Fruit fly (Drosophila melanogaster) whole organism, embryonic: ENCODE results near the gene Cp16.

Source experiments
- Adf1 ChIP-seq: fragments of 200-800 bp; sonication (Bioruptor generic); IDR thresholded peaks from 2 replicates; pipeline ENCODE4 v1.3.6; 2022; ENCODE audit warnings: missing biosample characterization, missing genetic modification characterization
- BEAF-32 ChIP-seq: fragments of 200-800 bp; sonication (Bioruptor generic); optimal IDR thresholded peaks from 3 replicates; lab custom pipeline; 2017; ENCODE audit warnings: missing biosample characterization, missing genetic modification characterization, mild to moderate bottlenecking, moderate library complexity, missing genetic modification reagents
- CG10543 ChIP-seq: fragments of 200-800 bp; sonication (Bioruptor generic); optimal IDR thresholded peaks from 3 replicates; lab custom pipeline; 2017; ENCODE audit warnings: missing biosample characterization, mild to moderate bottlenecking, missing genetic modification characterization, moderate library complexity
- CG10565 ChIP-seq: fragments of 200-800 bp; sonication (Bioruptor generic); optimal IDR thresholded peaks from 3 replicates; lab custom pipeline; 2016; ENCODE audit warnings: missing biosample characterization, mild to moderate bottlenecking, missing genetic modification characterization
- CG10959 ChIP-seq: fragments of 200-800 bp; sonication (Bioruptor generic); IDR thresholded peaks from 2 replicates; pipeline ENCODE4 v1.3.6; 2022; ENCODE audit warnings: missing biosample characterization, missing genetic modification characterization
- CG11247 ChIP-seq: fragments of 200-800 bp; sonication (Bioruptor generic); IDR thresholded peaks from 2 replicates; pipeline ENCODE4 v1.3.6; 2022; ENCODE audit warnings: missing biosample characterization, missing genetic modification characterization
- CG11456 ChIP-seq: fragments of 200-800 bp; sonication (Bioruptor generic); IDR thresholded peaks from 3 replicates; pipeline ENCODE4 v1.3.6; 2022; ENCODE audit warnings: missing biosample characterization, missing genetic modification characterization
- CG11723 ChIP-seq: fragments of 200-800 bp; sonication (Bioruptor generic); optimal IDR thresholded peaks from 2 replicates; lab custom pipeline; 2017; ENCODE audit warnings: missing biosample characterization, mild to moderate bottlenecking, missing genetic modification characterization
- CG12769 ChIP-seq: fragments of 200-800 bp; sonication (Bioruptor generic); optimal IDR thresholded peaks from 2 replicates; lab custom pipeline; 2019; ENCODE audit warnings: missing biosample characterization, mild to moderate bottlenecking, missing genetic modification characterization, moderate library complexity
- CG1603 ChIP-seq: fragments of 200-800 bp; sonication (Bioruptor generic); optimal IDR thresholded peaks from 2 replicates; lab custom pipeline; 2019; ENCODE audit warnings: missing biosample characterization, mild to moderate bottlenecking, missing genetic modification characterization, moderate library complexity
- CG17186 ChIP-seq: fragments of 200-800 bp; sonication (Bioruptor generic); optimal IDR thresholded peaks from 3 replicates; lab custom pipeline; 2017; ENCODE audit warnings: missing biosample characterization, missing genetic modification reagents, missing genetic modification characterization
- CG2120 ChIP-seq: fragments of 200-800 bp; sonication (Bioruptor generic); optimal IDR thresholded peaks from 3 replicates; lab custom pipeline; 2016; ENCODE audit warnings: missing biosample characterization, missing genetic modification characterization
- CG34224 ChIP-seq: fragments of 200-800 bp; sonication (Bioruptor generic); IDR thresholded peaks from 3 replicates; pipeline ENCODE4 v1.3.6; 2022; ENCODE audit warnings: missing biosample characterization, missing genetic modification characterization; ENCODE audit not compliant: partially characterized antibody
- CG3726 ChIP-seq: fragments of 200-800 bp; sonication (Bioruptor generic); IDR thresholded peaks from 3 replicates; pipeline ENCODE4, ENCODE4 v1.3.6; 2022; ENCODE audit warnings: missing biosample characterization, missing genetic modification characterization
- CG4424 ChIP-seq: fragments of 200-800 bp; sonication (Bioruptor generic); optimal IDR thresholded peaks from 3 replicates; lab custom pipeline; 2016; ENCODE audit warnings: missing biosample characterization, missing genetic modification characterization
- CG6854 ChIP-seq: fragments of 200-800 bp; sonication (Bioruptor generic); optimal IDR thresholded peaks from 3 replicates; lab custom pipeline; 2017; ENCODE audit warnings: missing biosample characterization, mild to moderate bottlenecking, missing genetic modification characterization
- CG7745 ChIP-seq: fragments of 200-800 bp; sonication (Bioruptor generic); optimal IDR thresholded peaks from 2 replicates; lab custom pipeline; 2018; ENCODE audit warnings: missing biosample characterization, mild to moderate bottlenecking, missing genetic modification characterization, moderate library complexity
- CG8089 ChIP-seq: fragments of 200-800 bp; sonication (Bioruptor generic); optimal IDR thresholded peaks from 3 replicates; lab custom pipeline; 2016; ENCODE audit warnings: missing biosample characterization, missing genetic modification characterization
- CG8944 ChIP-seq: fragments of 200-800 bp; sonication (Bioruptor generic); optimal IDR thresholded peaks from 3 replicates; lab custom pipeline; 2016; ENCODE audit warnings: missing biosample characterization, missing genetic modification characterization
- CrebB ChIP-seq: fragments of 200-800 bp; sonication (Bioruptor generic); optimal IDR thresholded peaks from 3 replicates; lab custom pipeline; 2018; ENCODE audit warnings: missing biosample characterization, mild to moderate bottlenecking, missing genetic modification characterization
- Dad ChIP-seq: fragments of 200-800 bp; sonication (Bioruptor generic); optimal IDR thresholded peaks from 3 replicates; lab custom pipeline; 2016; ENCODE audit warnings: missing biosample characterization, missing genetic modification characterization
- Ets97D ChIP-seq: fragments of 200-800 bp; sonication (Bioruptor generic); optimal IDR thresholded peaks from 3 replicates; lab custom pipeline; 2016; ENCODE audit warnings: missing biosample characterization, missing genetic modification characterization
- Gug ChIP-seq: fragments of 200-800 bp; sonication (Bioruptor generic); IDR thresholded peaks from 4 replicates; pipeline ENCODE4 v1.3.6; 2022; ENCODE audit warnings: missing biosample characterization, missing genetic modification characterization
- HLH4C ChIP-seq: fragments of 200-800 bp; sonication (Bioruptor generic); IDR thresholded peaks from 3 replicates; pipeline ENCODE4 v1.3.6; 2022; ENCODE audit warnings: missing biosample characterization, missing genetic modification characterization; ENCODE audit not compliant: partially characterized antibody
- Jarid2 ChIP-seq: fragments of 200-800 bp; sonication (Bioruptor generic); optimal IDR thresholded peaks from 3 replicates; lab custom pipeline; 2017; ENCODE audit warnings: mild to moderate bottlenecking, missing biosample characterization, missing genetic modification reagents, missing genetic modification characterization
- Kr ChIP-seq: fragments of 200-800 bp; sonication (Bioruptor generic); optimal IDR thresholded peaks from 2 replicates; lab custom pipeline; 2017; ENCODE audit warnings: missing biosample characterization, mild to moderate bottlenecking, missing genetic modification characterization
- Max ChIP-seq: fragments of 200-800 bp; sonication (Bioruptor generic); optimal IDR thresholded peaks from 2 replicates; lab custom pipeline; 2016; ENCODE audit warnings: missing biosample characterization, mild to moderate bottlenecking, missing genetic modification characterization
- Meics ChIP-seq: fragments of 200-800 bp; sonication (Bioruptor generic); optimal IDR thresholded peaks from 2 replicates; lab custom pipeline; 2017; ENCODE audit warnings: missing biosample characterization, mild to moderate bottlenecking, missing genetic modification characterization
- Neu2 ChIP-seq: fragments of 200-800 bp; sonication (Bioruptor generic); optimal IDR thresholded peaks from 3 replicates; lab custom pipeline; 2016; ENCODE audit warnings: missing biosample characterization, missing genetic modification characterization, borderline replicate concordance
- Optix ChIP-seq: fragments of 200-800 bp; sonication (Bioruptor generic); IDR thresholded peaks from 3 replicates; pipeline ENCODE4 v1.3.6; 2022; ENCODE audit warnings: missing biosample characterization, missing genetic modification characterization
- Pdp1 ChIP-seq, 2 experiments: fragments of 200-800 bp; sonication (Bioruptor generic); optimal IDR thresholded peaks; 3 replicates each; lab custom pipeline; 2016; ENCODE audit warnings: missing biosample characterization in 2 of 2, missing genetic modification characterization in 2 of 2, mild to moderate bottlenecking in 1 of 2, moderate library complexity in 1 of 2
- YL-1 ChIP-seq: fragments of 200-800 bp; sonication (Bioruptor generic); optimal IDR thresholded peaks from 3 replicates; lab custom pipeline; 2017; ENCODE audit warnings: missing biosample characterization, mild to moderate bottlenecking, missing genetic modification characterization
- aop ChIP-seq: fragments of 200-800 bp; sonication (Bioruptor generic); IDR thresholded peaks from 2 replicates; pipeline ENCODE4 v1.3.6; 2022; ENCODE audit warnings: missing biosample characterization, missing genetic modification characterization
- bigmax ChIP-seq: fragments of 200-800 bp; sonication (Bioruptor generic); optimal IDR thresholded peaks from 2 replicates; lab custom pipeline; 2018; ENCODE audit warnings: missing biosample characterization, mild to moderate bottlenecking, missing genetic modification characterization
- chif ChIP-seq, 2 experiments: fragments of 200-800 bp; sonication (Bioruptor generic); optimal IDR thresholded peaks; 3 replicates each; lab custom pipeline; 2016; ENCODE audit warnings: missing biosample characterization in 2 of 2, missing genetic modification characterization in 2 of 2
- ewg ChIP-seq: fragments of 200-800 bp; sonication (Bioruptor generic); optimal IDR thresholded peaks from 3 replicates; lab custom pipeline; 2017; ENCODE audit warnings: mild to moderate bottlenecking, missing biosample characterization, missing genetic modification reagents, missing genetic modification characterization
- grn ChIP-seq: fragments of 200-800 bp; sonication (Bioruptor generic); optimal IDR thresholded peaks from 3 replicates; lab custom pipeline; 2017; ENCODE audit warnings: missing biosample characterization, missing genetic modification characterization
- gt ChIP-seq: fragments of 200-800 bp; sonication (Bioruptor generic); IDR thresholded peaks from 2 replicates; pipeline ENCODE4 v1.3.6; 2022; ENCODE audit warnings: missing biosample characterization, missing genetic modification characterization
- hb ChIP-seq: fragments of 200-800 bp; sonication (Bioruptor generic); IDR thresholded peaks from 3 replicates; pipeline ENCODE4 v1.3.6; 2022; ENCODE audit warnings: missing biosample characterization, missing genetic modification characterization; ENCODE audit not compliant: partially characterized antibody
- org-1 ChIP-seq: fragments of 200-800 bp; sonication (Bioruptor generic); optimal IDR thresholded peaks from 2 replicates; lab custom pipeline; 2017; ENCODE audit warnings: missing biosample characterization, missing genetic modification characterization
- otp ChIP-seq: fragments of 200-800 bp; sonication (Bioruptor generic); IDR thresholded peaks from 3 replicates; pipeline ENCODE4, ENCODE4 v1.3.6; 2022; ENCODE audit warnings: missing biosample characterization, missing genetic modification characterization
- sc ChIP-seq, 3 experiments: fragments of >200 bp in 2 of 3; fragments of 200-800 bp in 1 of 3; sonication (Bioruptor generic) in 1 of 3; optimal IDR thresholded peaks; 2 replicates in 2 of 3; 3 replicates in 1 of 3; lab custom pipeline; 2017; ENCODE audit warnings: mild to moderate bottlenecking in 1 of 3, missing biosample characterization in 1 of 3, missing genetic modification characterization in 1 of 3, missing genetic modification reagents in 1 of 3
- schlank ChIP-seq: fragments of 200-800 bp; sonication (Bioruptor generic); optimal IDR thresholded peaks from 2 replicates; lab custom pipeline; 2018; ENCODE audit warnings: missing biosample characterization, mild to moderate bottlenecking, missing genetic modification characterization
- sr ChIP-seq: fragments of 200-800 bp; sonication (Bioruptor generic); IDR thresholded peaks from 3 replicates; pipeline ENCODE4 v1.3.6; 2022; ENCODE audit warnings: missing biosample characterization, missing genetic modification characterization
- tll ChIP-seq, 2 experiments: fragments of 200-800 bp in 1 of 2; fragments of >200 bp in 1 of 2; sonication (Bioruptor generic) in 1 of 2; optimal IDR thresholded peaks; 2 replicates each; lab custom pipeline; 2017 to 2019; ENCODE audit warnings: missing biosample characterization in 2 of 2, missing genetic modification characterization in 2 of 2, mild to moderate bottlenecking in 1 of 2, moderate library complexity in 1 of 2
- unc-4 ChIP-seq: fragments of 200-800 bp; sonication (Bioruptor generic); IDR thresholded peaks from 2 replicates; pipeline ENCODE4 v1.3.6; 2022; ENCODE audit warnings: missing biosample characterization, missing genetic modification characterization; ENCODE audit not compliant: partially characterized antibody
- zen ChIP-seq: fragments of 200-800 bp; sonication (Bioruptor generic); optimal IDR thresholded peaks from 3 replicates; lab custom pipeline; 2018; ENCODE audit warnings: missing biosample characterization, mild to moderate bottlenecking, missing genetic modification characterization, moderate library complexity
- zfh1 ChIP-seq: fragments of 200-800 bp; sonication (Bioruptor generic); IDR thresholded peaks from 3 replicates; pipeline ENCODE4 v1.3.6; 2022; ENCODE audit warnings: missing biosample characterization, missing genetic modification characterization
- zfh2 ChIP-seq: fragments of 200-800 bp; sonication (Bioruptor generic); optimal IDR thresholded peaks from 2 replicates; lab custom pipeline; 2016; ENCODE audit warnings: missing biosample characterization, missing genetic modification characterization

The Cp16 gene

dm6 chr3L:8719990-8720559, 11.7 kb upstream of the Cp16 start, which contains the start of gene SrpRbeta (continued):
- TF ChIP-seq Pdp1 (GFP tag; optimal IDR thresholded peaks at IDR 0.05; lab: Kevin White, UChicago) (peak in 1 of 2 experiments; percentile 48), Kr (GFP tag; lab: Kevin White, UChicago) (no peak), Adf1 (no peak), CG2120 (GFP tag; lab: Kevin White, UChicago) (peak; percentile 69), CG12769 (tag; lab: Kevin White, UChicago) (peak; percentile 34), CG8944 (GFP tag; lab: Kevin White, UChicago) (no peak), aop (no peak), CG34224 (GFP tag; lab: Robert Waterston, UW) (peak; percentile 21; the same call in 1 of the 3 replicates), CG11723 (GFP tag; lab: Kevin White, UChicago) (no peak), zfh1 (no peak), grn (GFP tag; lab: Kevin White, UChicago) (no peak), gt (GFP tag; lab: Robert Waterston, UW) (no peak), org-1 (GFP tag; lab: Kevin White, UChicago) (peak; percentile 24), CG17186 (GFP tag; lab: Kevin White, UChicago) (peak; percentile 26), otp (GFP tag; lab: Robert Waterston, UW) (no peak), CrebB (tag; lab: Kevin White, UChicago) (no peak), YL-1 (GFP tag; lab: Kevin White, UChicago) (peak; percentile 87), tll (GFP tag; optimal IDR thresholded peaks at IDR 0.05; lab: Kevin White, UChicago) (no peak), BEAF-32 (GFP tag; lab: Kevin White, UChicago) (peak; percentile 15), Max (GFP tag; lab: Kevin White, UChicago) (peak; percentile 26), CG10565 (no peak), CG1603 (peak; percentile 40), unc-4 (no peak), Dad (GFP tag; lab: Kevin White, UChicago) (peak; percentile 26), CG3726 (GFP tag; lab: Robert Waterston, UW) (no peak), CG8089 (GFP tag; lab: Kevin White, UChicago) (no peak), CG11247 (GFP tag; lab: Robert Waterston, UW) (peak; percentile 17; the same call in 1 of the 2 replicates), zen (tag; lab: Kevin White, UChicago) (no peak), CG10959 (GFP tag; lab: Robert Waterston, UW) (no peak), schlank (tag; lab: Kevin White, UChicago) (no peak), HLH4C (GFP tag; lab: Robert Waterston, UW) (0 out of 3 replicates have a peak, but pooled peaks have one; percentile 47), Gug (no peak), sr (GFP tag; lab: Robert Waterston, UW) (no peak), hb (no peak), CG4424 (peak; percentile 21), CG7745 (no peak), CG10543 (GFP tag; lab: Kevin White, UChicago) (peak; percentile 42), bigmax (no peak), Optix (GFP tag; lab: Robert Waterston, UW) (no peak), Ets97D (GFP tag; lab: Kevin White, UChicago) (peak; percentile 23), chif (GFP tag; optimal IDR thresholded peaks at IDR 0.05; lab: Kevin White, UChicago) (no peak), Jarid2 (GFP tag; lab: Kevin White, UChicago) (no peak), ewg (GFP tag; lab: Kevin White, UChicago) (no peak), CG11456 (GFP tag; lab: Robert Waterston, UW) (peak; percentile 23; the same call in 1 of the 3 replicates), Meics (GFP tag; lab: Kevin White, UChicago) (peak; percentile 17), zfh2 (GFP tag; lab: Kevin White, UChicago) (peak; percentile 36), Neu2 (no peak), CG6854 (no peak), sc (optimal IDR thresholded peaks at IDR 0.05; lab: Kevin White, UChicago) (no peak), sc (GFP tag; optimal IDR thresholded peaks at IDR 0.05; lab: Kevin White, UChicago) (no peak)
